Fruit fly (Drosophila melanogaster) whole organism, embryonic: ENCODE measurements around the gene CG42583.
A peak's percentile ranks its signal among the peaks of the same experiment; 100 is the strongest.

Experiments used
- ATbp ChIP-seq: fragments of 200-800 bp; sonication (Bioruptor generic); optimal IDR thresholded peaks from 2 replicates; lab custom pipeline; 2017; ENCODE audit warnings: missing biosample characterization, mild to moderate bottlenecking, missing genetic modification characterization, missing genetic modification reagents
- CG11696 ChIP-seq: fragments of 200-800 bp; sonication (Bioruptor generic); IDR thresholded peaks from 2 replicates; pipeline ENCODE4 v1.3.6; 2022; ENCODE audit warnings: missing biosample characterization, missing genetic modification characterization
- CG13287 ChIP-seq: fragments of 200-800 bp; sonication (Bioruptor generic); IDR thresholded peaks from 2 replicates; pipeline ENCODE4 v1.3.6; 2022; ENCODE audit warnings: missing biosample characterization, missing genetic modification characterization; ENCODE audit not compliant: partially characterized antibody
- CG13624 ChIP-seq: fragments of 200-800 bp; sonication (Bioruptor generic); optimal IDR thresholded peaks from 2 replicates; lab custom pipeline; 2016; ENCODE audit warnings: missing biosample characterization, missing genetic modification characterization
- CG14667 ChIP-seq: fragments of 200-800 bp; sonication (Bioruptor generic); IDR thresholded peaks from 2 replicates; pipeline ENCODE4 v1.3.6; 2022; ENCODE audit warnings: missing biosample characterization, missing genetic modification characterization
- CG18011 ChIP-seq: fragments of 200-800 bp; sonication (Bioruptor generic); optimal IDR thresholded peaks from 2 replicates; lab custom pipeline; 2017; ENCODE audit warnings: missing biosample characterization, missing genetic modification characterization, mild to moderate bottlenecking, moderate library complexity, missing genotype
- CG2116 ChIP-seq: fragments of 200-800 bp; sonication (Bioruptor generic); optimal IDR thresholded peaks from 3 replicates; lab custom pipeline; 2018; ENCODE audit warnings: missing biosample characterization, mild to moderate bottlenecking, missing genetic modification characterization
- CG3838 ChIP-seq: fragments of 200-800 bp; sonication (Bioruptor generic); optimal IDR thresholded peaks from 3 replicates; lab custom pipeline; 2016; ENCODE audit warnings: missing biosample characterization, missing genetic modification characterization
- CG4707 ChIP-seq: fragments of 200-800 bp; sonication (Bioruptor generic); optimal IDR thresholded peaks from 2 replicates; lab custom pipeline; 2018; ENCODE audit warnings: missing biosample characterization, mild to moderate bottlenecking, missing genetic modification characterization, moderate library complexity
- CG7372 ChIP-seq: fragments of 200-800 bp; sonication (Bioruptor generic); IDR thresholded peaks from 2 replicates; pipeline ENCODE4 v1.3.6; 2022; ENCODE audit warnings: missing biosample characterization, missing genetic modification characterization
- CG7963 ChIP-seq: fragments of 200-800 bp; sonication (Bioruptor generic); IDR thresholded peaks from 3 replicates; pipeline ENCODE4 v1.3.6; 2022; ENCODE audit warnings: missing biosample characterization, missing genetic modification characterization; ENCODE audit not compliant: partially characterized antibody
- CHES-1-like ChIP-seq: fragments of 200-800 bp; sonication (Bioruptor generic); optimal IDR thresholded peaks from 2 replicates; lab custom pipeline; 2016; ENCODE audit warnings: missing biosample characterization, missing genetic modification characterization
- D ChIP-seq, 2 experiments: fragments of 200-800 bp in 1 of 2; fragments of >200 bp in 1 of 2; sonication (Bioruptor generic) in 1 of 2; optimal IDR thresholded peaks; 2 replicates in 1 of 2; 3 replicates in 1 of 2; lab custom pipeline; 2017; ENCODE audit warnings: mild to moderate bottlenecking in 1 of 2, missing biosample characterization in 1 of 2, missing genetic modification characterization in 1 of 2, missing genetic modification reagents in 1 of 2
- Dll ChIP-seq: fragments of 200-800 bp; sonication (Bioruptor generic); IDR thresholded peaks from 4 replicates; pipeline ENCODE4 v1.3.6; 2022; ENCODE audit warnings: missing biosample characterization, missing genetic modification characterization; ENCODE audit not compliant: partially characterized antibody
- Doc3 ChIP-seq: fragments of 200-800 bp; sonication (Bioruptor generic); IDR thresholded peaks from 3 replicates; pipeline ENCODE4 v1.3.6; 2022; ENCODE audit warnings: missing biosample characterization, missing genetic modification characterization; ENCODE audit not compliant: partially characterized antibody
- Ets65A ChIP-seq: fragments of 200-800 bp; sonication (Bioruptor generic); peaks from one replicate; lab custom pipeline; 2016; ENCODE audit warnings: missing biosample characterization, missing genetic modification characterization
- HmgD ChIP-seq: fragments of 200-800 bp; sonication (Bioruptor generic); optimal IDR thresholded peaks from 3 replicates; lab custom pipeline; 2016; ENCODE audit warnings: missing biosample characterization, missing genetic modification characterization
- Lhr ChIP-seq: fragments of 200-800 bp; sonication (Bioruptor generic); optimal IDR thresholded peaks from 3 replicates; lab custom pipeline; 2017; ENCODE audit warnings: mild to moderate bottlenecking, missing biosample characterization, missing genetic modification reagents, missing genetic modification characterization
- Max ChIP-seq: fragments of 200-800 bp; sonication (Bioruptor generic); optimal IDR thresholded peaks from 2 replicates; lab custom pipeline; 2016; ENCODE audit warnings: missing biosample characterization, mild to moderate bottlenecking, missing genetic modification characterization
- Myb ChIP-seq: fragments of 200-800 bp; sonication (Bioruptor generic); optimal IDR thresholded peaks from 2 replicates; lab custom pipeline; 2016; ENCODE audit warnings: missing biosample characterization, missing genetic modification characterization
- NC2α ChIP-seq: fragments of 200-800 bp; sonication (Bioruptor generic); optimal IDR thresholded peaks from 2 replicates; lab custom pipeline; 2016; ENCODE audit warnings: missing biosample characterization, missing genetic modification characterization
- NK7.1 ChIP-seq: fragments of 200-800 bp; sonication (Bioruptor generic); optimal IDR thresholded peaks from 3 replicates; lab custom pipeline; 2016; ENCODE audit warnings: missing biosample characterization, missing genetic modification characterization
- Oaz ChIP-seq: fragments of 200-800 bp; sonication (Bioruptor generic); IDR thresholded peaks from 2 replicates; pipeline ENCODE4 v1.3.6; 2022; ENCODE audit warnings: missing biosample characterization, missing genetic modification characterization
- Pdp1 ChIP-seq, 2 experiments: fragments of 200-800 bp; sonication (Bioruptor generic); optimal IDR thresholded peaks; 3 replicates each; lab custom pipeline; 2016; ENCODE audit warnings: missing biosample characterization in 2 of 2, missing genetic modification characterization in 2 of 2, mild to moderate bottlenecking in 1 of 2, moderate library complexity in 1 of 2
- Xbp1 ChIP-seq: fragments of 200-800 bp; sonication (Bioruptor generic); optimal IDR thresholded peaks from 3 replicates; lab custom pipeline; 2016; ENCODE audit warnings: missing biosample characterization, mild to moderate bottlenecking, missing genetic modification characterization
- ab ChIP-seq: fragments of 200-800 bp; sonication (Bioruptor generic); optimal IDR thresholded peaks from 2 replicates; lab custom pipeline; 2016; ENCODE audit warnings: missing biosample characterization, missing genetic modification characterization
- bab2 ChIP-seq: fragments of 200-800 bp; sonication (Bioruptor generic); optimal IDR thresholded peaks from 2 replicates; lab custom pipeline; 2016; ENCODE audit warnings: missing biosample characterization, missing genetic modification characterization
- bbx ChIP-seq: fragments of 200-800 bp; sonication (Bioruptor generic); IDR thresholded peaks from 2 replicates; pipeline ENCODE4 v1.3.6; 2022; ENCODE audit warnings: missing biosample characterization, missing genetic modification characterization; ENCODE audit not compliant: partially characterized antibody
- bigmax ChIP-seq: fragments of 200-800 bp; sonication (Bioruptor generic); optimal IDR thresholded peaks from 2 replicates; lab custom pipeline; 2018; ENCODE audit warnings: missing biosample characterization, mild to moderate bottlenecking, missing genetic modification characterization
- btn ChIP-seq: fragments of 200-800 bp; sonication (Bioruptor generic); optimal IDR thresholded peaks from 2 replicates; lab custom pipeline; 2016; ENCODE audit warnings: missing biosample characterization, missing genetic modification characterization
- cad ChIP-seq: fragments of >200 bp; optimal IDR thresholded peaks from 2 replicates; lab custom pipeline; 2017; ENCODE audit warnings: missing biosample characterization, missing genetic modification characterization
- chn ChIP-seq: fragments of 200-800 bp; sonication (Bioruptor generic); optimal IDR thresholded peaks from 2 replicates; lab custom pipeline; 2016; ENCODE audit warnings: missing biosample characterization, missing genetic modification characterization
- danr ChIP-seq: fragments of 200-800 bp; sonication (Bioruptor generic); IDR thresholded peaks from 2 replicates; pipeline ENCODE4 v1.3.6; 2022; ENCODE audit warnings: missing biosample characterization, missing genetic modification characterization
- dm ChIP-seq: fragments of 200-800 bp; sonication (Bioruptor generic); optimal IDR thresholded peaks from 3 replicates; lab custom pipeline; 2016; ENCODE audit warnings: missing biosample characterization, missing genetic modification characterization
- fd64A ChIP-seq: fragments of 200-800 bp; sonication (Bioruptor generic); optimal IDR thresholded peaks from 3 replicates; lab custom pipeline; 2018; ENCODE audit warnings: missing biosample characterization, mild to moderate bottlenecking, missing genetic modification characterization
- her ChIP-seq: fragments of 200-800 bp; sonication (Bioruptor generic); optimal IDR thresholded peaks from 2 replicates; lab custom pipeline; 2016; ENCODE audit warnings: missing biosample characterization, missing genetic modification characterization
- hkb ChIP-seq, 2 experiments: fragments of 200-800 bp in 1 of 2; fragments of >200 bp in 1 of 2; sonication (Bioruptor generic) in 1 of 2; IDR thresholded peaks in 1 of 2; optimal IDR thresholded peaks in 1 of 2; 2 replicates each; pipeline versions ENCODE4 v1.3.6 to Lab custom; 2017 to 2022; ENCODE audit warnings: missing biosample characterization in 1 of 2, missing genetic modification characterization in 1 of 2
- inv ChIP-seq: fragments of 200-800 bp; sonication (Bioruptor generic); IDR thresholded peaks from 2 replicates; pipeline ENCODE4 v1.3.6; 2022; ENCODE audit warnings: missing biosample characterization, missing genetic modification characterization; ENCODE audit not compliant: partially characterized antibody
- pho ChIP-seq: fragments of 200-800 bp; sonication (Bioruptor generic); optimal IDR thresholded peaks from 2 replicates; lab custom pipeline; 2016; ENCODE audit warnings: missing biosample characterization, missing genetic modification characterization
- psq ChIP-seq: fragments of 200-800 bp; sonication (Bioruptor generic); optimal IDR thresholded peaks from 2 replicates; lab custom pipeline; 2017; ENCODE audit warnings: missing biosample characterization, missing genetic modification characterization
- scrt ChIP-seq: fragments of 200-800 bp; sonication (Bioruptor generic); optimal IDR thresholded peaks from 2 replicates; lab custom pipeline; 2018; ENCODE audit warnings: missing biosample characterization, mild to moderate bottlenecking, missing genetic modification characterization, moderate library complexity
- seq ChIP-seq: fragments of 200-800 bp; sonication (Bioruptor generic); IDR thresholded peaks from 2 replicates; pipeline ENCODE4 v1.3.6; 2022; ENCODE audit warnings: missing biosample characterization, missing genetic modification characterization
- slbo ChIP-seq: fragments of 200-800 bp; sonication (Bioruptor generic); IDR thresholded peaks from 2 replicates; pipeline ENCODE4 v1.3.6; 2022; ENCODE audit warnings: missing biosample characterization, missing genetic modification characterization
- sqz ChIP-seq: fragments of 200-800 bp; sonication (Bioruptor generic); optimal IDR thresholded peaks from 3 replicates; lab custom pipeline; 2018; ENCODE audit warnings: missing biosample characterization, mild to moderate bottlenecking, missing genetic modification characterization
- tap ChIP-seq: fragments of 200-800 bp; optimal IDR thresholded peaks from 3 replicates; lab custom pipeline; 2019; ENCODE audit warnings: missing biosample characterization, mild to moderate bottlenecking, missing genetic modification characterization, moderate library complexity
- twi ChIP-seq: fragments of 200-800 bp; optimal IDR thresholded peaks from 2 replicates; lab custom pipeline; 2019; ENCODE audit warnings: missing biosample characterization, mild to moderate bottlenecking, missing genetic modification characterization, moderate library complexity
- unc-4 ChIP-seq: fragments of 200-800 bp; sonication (Bioruptor generic); IDR thresholded peaks from 2 replicates; pipeline ENCODE4 v1.3.6; 2022; ENCODE audit warnings: missing biosample characterization, missing genetic modification characterization; ENCODE audit not compliant: partially characterized antibody
- vvl ChIP-seq: fragments of 200-800 bp; sonication (Bioruptor generic); IDR thresholded peaks from 2 replicates; pipeline ENCODE4 v1.3.6; 2022; ENCODE audit warnings: missing biosample characterization, missing genetic modification characterization
- zen2 ChIP-seq: fragments of 200-800 bp; sonication (Bioruptor generic); IDR thresholded peaks from 3 replicates; pipeline ENCODE4 v1.3.6; 2022; ENCODE audit warnings: missing biosample characterization, missing genetic modification characterization; ENCODE audit not compliant: partially characterized antibody

The CG42583 gene

DNA sequence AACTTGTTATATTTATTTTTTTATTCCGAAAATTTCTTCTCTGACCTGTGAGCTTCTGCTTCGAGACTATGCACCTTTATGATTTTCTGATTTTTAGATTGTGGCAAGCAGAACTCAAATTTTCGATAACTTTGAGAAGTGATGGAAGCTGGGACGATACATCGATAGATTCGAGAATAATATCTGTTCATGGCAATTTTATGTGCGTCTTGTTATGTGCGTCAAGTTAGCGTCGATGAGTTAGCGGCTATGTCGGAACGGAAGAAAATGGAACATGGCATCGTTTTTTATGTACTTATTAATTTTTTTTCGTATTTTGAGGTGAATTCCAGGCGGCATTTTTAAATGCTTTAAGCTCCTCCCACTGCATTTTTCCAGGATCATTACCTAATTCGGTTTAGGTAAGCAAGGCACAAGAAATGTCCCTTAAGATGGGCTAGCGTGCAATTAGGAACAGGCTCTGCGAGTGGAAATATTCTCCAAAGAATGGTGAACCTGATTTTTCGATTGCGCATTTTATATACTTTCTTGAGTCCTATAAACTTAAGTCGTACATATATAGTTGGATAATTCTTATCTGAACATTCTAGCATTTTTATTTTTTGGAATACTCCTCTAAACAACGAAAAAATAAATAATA is 26.3 kb downstream of the CG42583 start, which contains the start of gene Phf7 (continued):
- TF ChIP-seq CG18011 (GFP tag; lab: Kevin White, UChicago): no peak
- TF ChIP-seq cad (GFP tag; lab: Kevin White, UChicago): no peak
- peak; percentile 77 for TF ChIP-seq CG13287 (GFP tag; lab: Robert Waterston, UW)
- peak; percentile 91 for TF ChIP-seq Ets65A
- peak; percentile 52; the same call in 1 of the 3 replicates for TF ChIP-seq CG7963 (GFP tag; lab: Robert Waterston, UW)
- TF ChIP-seq dm (GFP tag; lab: Kevin White, UChicago): peak; percentile 20
- TF ChIP-seq bigmax: no peak
- peak; percentile 11; the same call in 1 of the 2 replicates for TF ChIP-seq slbo
- no peak for TF ChIP-seq fd64A
- TF ChIP-seq danr (GFP tag; lab: Robert Waterston, UW): no peak
- no peak for TF ChIP-seq vvl (GFP tag; lab: Robert Waterston, UW)
- no peak for TF ChIP-seq CG4707 (GFP tag; lab: Kevin White, UChicago)
- no peak for TF ChIP-seq seq (GFP tag; lab: Robert Waterston, UW)
- no peak for TF ChIP-seq CG11696 (GFP tag; lab: Robert Waterston, UW)
- TF ChIP-seq D (optimal IDR thresholded peaks at IDR 0.05; lab: Kevin White, UChicago): no peak
- no peak for TF ChIP-seq D (GFP tag; optimal IDR thresholded peaks at IDR 0.05; lab: Kevin White, UChicago)
- no peak for TF ChIP-seq bab2 (GFP tag; lab: Kevin White, UChicago)
- TF ChIP-seq unc-4 (GFP tag; lab: Robert Waterston, UW): peak; percentile 72
- TF ChIP-seq ATbp: no peak
- TF ChIP-seq her (GFP tag; lab: Kevin White, UChicago): no peak
- no peak for TF ChIP-seq Xbp1
- TF ChIP-seq hkb (optimal IDR thresholded peaks at IDR 0.05; lab: Kevin White, UChicago): no peak
- TF ChIP-seq hkb (GFP tag; IDR thresholded peaks at IDR 0.05; lab: Robert Waterston, UW): no peak
- TF ChIP-seq pho (GFP tag; lab: Kevin White, UChicago): peak; percentile 13
- no peak for TF ChIP-seq Max (GFP tag; lab: Kevin White, UChicago)
- TF ChIP-seq HmgD (GFP tag; lab: Kevin White, UChicago): peak; percentile 34
- TF ChIP-seq CG13624 (GFP tag; lab: Kevin White, UChicago): peak; percentile 22
- no peak for TF ChIP-seq Oaz
- no peak for TF ChIP-seq tap (tag; lab: Kevin White, UChicago)
- no peak for TF ChIP-seq CHES-1-like (GFP tag; lab: Kevin White, UChicago)
- no peak for TF ChIP-seq chn (GFP tag; lab: Kevin White, UChicago)
- TF ChIP-seq CG3838 (GFP tag; lab: Kevin White, UChicago): no peak
- TF ChIP-seq NC2α (GFP tag; lab: Kevin White, UChicago): no peak
- no peak for TF ChIP-seq NK7.1 (GFP tag; lab: Kevin White, UChicago)
- TF ChIP-seq inv (GFP tag; lab: Robert Waterston, UW): peak; percentile 78
- TF ChIP-seq Pdp1 (GFP tag; optimal IDR thresholded peaks at IDR 0.05; lab: Kevin White, UChicago): no peak
- no peak for TF ChIP-seq scrt (GFP tag; lab: Kevin White, UChicago)
- TF ChIP-seq zen2 (GFP tag; lab: Robert Waterston, UW): no peak; the same call in 2 of the 3 replicates
- TF ChIP-seq CG14667 (GFP tag; lab: Robert Waterston, UW): peak; percentile 42; the same call in 1 of the 2 replicates
- peak; percentile 56 for TF ChIP-seq Doc3 (GFP tag; lab: Robert Waterston, UW)
- peak; percentile 62 for TF ChIP-seq sqz (GFP tag; lab: Kevin White, UChicago)
- no peak for TF ChIP-seq psq (GFP tag; lab: Kevin White, UChicago)
- TF ChIP-seq CG7372 (GFP tag; lab: Robert Waterston, UW): no peak
- TF ChIP-seq Dll: peak; percentile 66; the same call in 3 of the 4 replicates
- peak; percentile 45 for TF ChIP-seq Myb (GFP tag; lab: Kevin White, UChicago)
- TF ChIP-seq bbx (GFP tag; lab: Robert Waterston, UW): peak; percentile 77
- TF ChIP-seq twi (tag; lab: Kevin White, UChicago): no peak
- no peak for TF ChIP-seq ab
- TF ChIP-seq CG2116 (GFP tag; lab: Kevin White, UChicago): peak; percentile 62
- peak; percentile 49 for TF ChIP-seq Lhr (GFP tag; lab: Kevin White, UChicago)
- no peak for TF ChIP-seq btn (GFP tag; lab: Kevin White, UChicago)
